Fruit fly (Drosophila melanogaster) whole organism, embryonic: ENCODE data around the gene Glt.

ENCODE experiments used
- B-H2 ChIP-seq: fragments of 200-800 bp; sonication (Bioruptor generic); optimal IDR thresholded peaks from 2 replicates; lab custom pipeline; 2018; ENCODE audit warnings: missing biosample characterization, mild to moderate bottlenecking, missing genetic modification characterization
- Bdp1 ChIP-seq: fragments of 200-800 bp; sonication (Bioruptor generic); optimal IDR thresholded peaks from 3 replicates; lab custom pipeline; 2016; ENCODE audit warnings: missing biosample characterization, missing genetic modification characterization
- CG10543 ChIP-seq: fragments of 200-800 bp; sonication (Bioruptor generic); optimal IDR thresholded peaks from 3 replicates; lab custom pipeline; 2017; ENCODE audit warnings: missing biosample characterization, mild to moderate bottlenecking, missing genetic modification characterization, moderate library complexity
- CG12219 ChIP-seq: fragments of 200-800 bp; sonication (Bioruptor generic); optimal IDR thresholded peaks from 3 replicates; lab custom pipeline; 2018; ENCODE audit warnings: missing biosample characterization, mild to moderate bottlenecking, missing genetic modification characterization
- CG12744 ChIP-seq: fragments of 200-800 bp; sonication (Bioruptor generic); optimal IDR thresholded peaks from 2 replicates; lab custom pipeline; 2016; ENCODE audit warnings: missing biosample characterization, missing genetic modification characterization
- CG12942 ChIP-seq: fragments of 200-800 bp; sonication (Bioruptor generic); optimal IDR thresholded peaks from 3 replicates; lab custom pipeline; 2016; ENCODE audit warnings: missing biosample characterization, missing genetic modification characterization
- CG14441 ChIP-seq: fragments of 200-800 bp; sonication (Bioruptor generic); IDR thresholded peaks from 2 replicates; pipeline ENCODE4 v1.3.6; 2022; ENCODE audit warnings: missing biosample characterization, missing genetic modification characterization
- CG15011 ChIP-seq: fragments of 200-800 bp; sonication (Bioruptor generic); optimal IDR thresholded peaks from 3 replicates; lab custom pipeline; 2018; ENCODE audit warnings: missing biosample characterization, mild to moderate bottlenecking, missing genetic modification characterization
- CG1602 ChIP-seq: fragments of 200-800 bp; sonication (Bioruptor generic); optimal IDR thresholded peaks from 3 replicates; lab custom pipeline; 2016; ENCODE audit warnings: missing biosample characterization, missing genetic modification characterization
- CG1603 ChIP-seq: fragments of 200-800 bp; sonication (Bioruptor generic); optimal IDR thresholded peaks from 2 replicates; lab custom pipeline; 2019; ENCODE audit warnings: missing biosample characterization, mild to moderate bottlenecking, missing genetic modification characterization, moderate library complexity
- CG17328 ChIP-seq: fragments of 200-800 bp; sonication (Bioruptor generic); IDR thresholded peaks from 2 replicates; pipeline ENCODE4 v1.3.6; 2022; ENCODE audit warnings: missing biosample characterization, missing genetic modification characterization
- CG2129 ChIP-seq: fragments of 200-800 bp; sonication (Bioruptor generic); IDR thresholded peaks from 2 replicates; pipeline ENCODE4 v1.3.6; 2022; ENCODE audit warnings: missing biosample characterization, missing genetic modification characterization; ENCODE audit not compliant: partially characterized antibody
- CG3407 ChIP-seq: fragments of 200-800 bp; sonication (Bioruptor generic); optimal IDR thresholded peaks from 2 replicates; lab custom pipeline; 2018; ENCODE audit warnings: missing biosample characterization, mild to moderate bottlenecking, missing genetic modification characterization
- CG3995 ChIP-seq: fragments of 200-800 bp; sonication (Bioruptor generic); optimal IDR thresholded peaks from 3 replicates; lab custom pipeline; 2016; ENCODE audit warnings: missing biosample characterization, missing genetic modification characterization
- CG4424 ChIP-seq: fragments of 200-800 bp; sonication (Bioruptor generic); optimal IDR thresholded peaks from 3 replicates; lab custom pipeline; 2016; ENCODE audit warnings: missing biosample characterization, missing genetic modification characterization
- CG7987 ChIP-seq: fragments of 200-800 bp; sonication (Bioruptor generic); optimal IDR thresholded peaks from 2 replicates; lab custom pipeline; 2018; ENCODE audit warnings: missing biosample characterization, mild to moderate bottlenecking, missing genetic modification characterization, moderate library complexity
- CG8290 ChIP-seq, 3 experiments: fragments of 200-800 bp; sonication (Bioruptor generic); optimal IDR thresholded peaks; 2 replicates each; lab custom pipeline; 2016 to 2019; ENCODE audit warnings: missing biosample characterization in 3 of 3, missing genetic modification characterization in 3 of 3, mild to moderate bottlenecking in 2 of 3, moderate library complexity in 1 of 3
- CG8944 ChIP-seq: fragments of 200-800 bp; sonication (Bioruptor generic); optimal IDR thresholded peaks from 3 replicates; lab custom pipeline; 2016; ENCODE audit warnings: missing biosample characterization, missing genetic modification characterization
- D19A ChIP-seq: fragments of 200-800 bp; optimal IDR thresholded peaks from 3 replicates; lab custom pipeline; 2019; ENCODE audit warnings: missing biosample characterization, mild to moderate bottlenecking, missing genetic modification characterization, moderate library complexity
- Dll ChIP-seq: fragments of 200-800 bp; sonication (Bioruptor generic); IDR thresholded peaks from 4 replicates; pipeline ENCODE4 v1.3.6; 2022; ENCODE audit warnings: missing biosample characterization, missing genetic modification characterization; ENCODE audit not compliant: partially characterized antibody
- Dp ChIP-seq: fragments of 200-800 bp; sonication (Bioruptor generic); optimal IDR thresholded peaks from 2 replicates; lab custom pipeline; 2018; ENCODE audit warnings: missing biosample characterization, mild to moderate bottlenecking, missing genetic modification characterization, moderate library complexity
- Gug ChIP-seq: fragments of 200-800 bp; sonication (Bioruptor generic); IDR thresholded peaks from 4 replicates; pipeline ENCODE4 v1.3.6; 2022; ENCODE audit warnings: missing biosample characterization, missing genetic modification characterization
- Hmr ChIP-seq: fragments of 200-800 bp; sonication (Bioruptor generic); optimal IDR thresholded peaks from 3 replicates; lab custom pipeline; 2017; ENCODE audit warnings: mild to moderate bottlenecking, missing biosample characterization, missing genetic modification reagents, missing genetic modification characterization
- Lhr ChIP-seq: fragments of 200-800 bp; sonication (Bioruptor generic); optimal IDR thresholded peaks from 3 replicates; lab custom pipeline; 2017; ENCODE audit warnings: mild to moderate bottlenecking, missing biosample characterization, missing genetic modification reagents, missing genetic modification characterization
- Nf-YC ChIP-seq: fragments of 200-800 bp; optimal IDR thresholded peaks from 3 replicates; lab custom pipeline; 2019; ENCODE audit warnings: missing biosample characterization, mild to moderate bottlenecking, missing genetic modification characterization, moderate library complexity
- Pdp1 ChIP-seq, 2 experiments: fragments of 200-800 bp; sonication (Bioruptor generic); optimal IDR thresholded peaks; 3 replicates each; lab custom pipeline; 2016; ENCODE audit warnings: missing biosample characterization in 2 of 2, missing genetic modification characterization in 2 of 2, mild to moderate bottlenecking in 1 of 2, moderate library complexity in 1 of 2
- Trl ChIP-seq, 3 experiments: fragments of >200 bp in 2 of 3; fragments of 200-800 bp in 1 of 3; sonication (Bioruptor generic) in 1 of 3; optimal IDR thresholded peaks; 2 replicates in 1 of 3; 3 replicates in 2 of 3; lab custom pipeline; 2016 to 2017; ENCODE audit warnings: missing biosample characterization in 1 of 3, missing genetic modification characterization in 1 of 3
- abd-A ChIP-seq: fragments of 200-800 bp; sonication (Bioruptor generic); optimal IDR thresholded peaks from 3 replicates; lab custom pipeline; 2019; ENCODE audit warnings: missing biosample characterization, mild to moderate bottlenecking, missing genetic modification characterization, moderate library complexity
- chinmo ChIP-seq: fragments of 200-800 bp; sonication (Bioruptor generic); IDR thresholded peaks from 4 replicates; pipeline ENCODE4 v1.3.6; 2022; ENCODE audit warnings: missing biosample characterization, missing genetic modification characterization; ENCODE audit not compliant: partially characterized antibody
- ci ChIP-seq: fragments of 200-800 bp; sonication (Bioruptor generic); IDR thresholded peaks from 3 replicates; pipeline ENCODE4 v1.3.6; 2022; ENCODE audit warnings: missing biosample characterization, missing genetic modification characterization
- danr ChIP-seq: fragments of 200-800 bp; sonication (Bioruptor generic); IDR thresholded peaks from 2 replicates; pipeline ENCODE4 v1.3.6; 2022; ENCODE audit warnings: missing biosample characterization, missing genetic modification characterization
- disco-r ChIP-seq: fragments of 200-800 bp; sonication (Bioruptor generic); optimal IDR thresholded peaks from 2 replicates; lab custom pipeline; 2016; ENCODE audit warnings: missing biosample characterization, missing genetic modification characterization
- gem ChIP-seq: fragments of 200-800 bp; sonication (Bioruptor generic); optimal IDR thresholded peaks from 2 replicates; lab custom pipeline; 2019; ENCODE audit warnings: missing biosample characterization, mild to moderate bottlenecking, missing genetic modification characterization, moderate library complexity
- knrl ChIP-seq: fragments of 200-800 bp; sonication (Bioruptor generic); IDR thresholded peaks from 3 replicates; pipeline ENCODE4 v1.3.6; 2022; ENCODE audit warnings: missing biosample characterization, missing genetic modification characterization; ENCODE audit not compliant: partially characterized antibody
- lbe ChIP-seq: fragments of 200-800 bp; sonication (Bioruptor generic); optimal IDR thresholded peaks from 2 replicates; lab custom pipeline; 2016; ENCODE audit warnings: missing biosample characterization, mild to moderate bottlenecking, missing genetic modification characterization
- luna ChIP-seq: fragments of 200-800 bp; sonication (Bioruptor generic); optimal IDR thresholded peaks from 2 replicates; lab custom pipeline; 2016; ENCODE audit warnings: missing biosample characterization, missing genetic modification characterization
- mam ChIP-seq: fragments of 200-800 bp; sonication (Bioruptor generic); optimal IDR thresholded peaks from 3 replicates; lab custom pipeline; 2016; ENCODE audit warnings: missing biosample characterization, missing genetic modification characterization
- nom ChIP-seq: fragments of 200-800 bp; sonication (Bioruptor generic); optimal IDR thresholded peaks from 2 replicates; lab custom pipeline; 2017; ENCODE audit warnings: missing biosample characterization, missing genetic modification characterization, mild to moderate bottlenecking, moderate library complexity, missing genetic modification reagents
- pb ChIP-seq: fragments of 200-800 bp; sonication (Bioruptor generic); optimal IDR thresholded peaks from 3 replicates; lab custom pipeline; 2016; ENCODE audit warnings: missing biosample characterization, missing genetic modification characterization
- pros ChIP-seq: fragments of 200-800 bp; sonication (Bioruptor generic); optimal IDR thresholded peaks from 3 replicates; lab custom pipeline; 2019; ENCODE audit warnings: missing biosample characterization, mild to moderate bottlenecking, missing genetic modification characterization, moderate library complexity
- rib ChIP-seq: fragments of 200-800 bp; sonication (Bioruptor generic); IDR thresholded peaks from 2 replicates; pipeline ENCODE4 v1.3.6; 2022; ENCODE audit warnings: missing biosample characterization, missing genetic modification characterization
- sd ChIP-seq: fragments of 200-800 bp; sonication (Bioruptor generic); optimal IDR thresholded peaks from 3 replicates; lab custom pipeline; 2018; ENCODE audit warnings: missing biosample characterization, mild to moderate bottlenecking, missing genetic modification characterization, moderate library complexity
- sens ChIP-seq: fragments of 200-800 bp; sonication (Bioruptor generic); peaks from one replicate; lab custom pipeline; 2016; ENCODE audit warnings: missing biosample characterization, missing genetic modification characterization
- tx ChIP-seq: fragments of 200-800 bp; sonication (Bioruptor generic); optimal IDR thresholded peaks from 2 replicates; lab custom pipeline; 2016; ENCODE audit warnings: missing biosample characterization, missing genetic modification characterization
- unpg ChIP-seq: fragments of 200-800 bp; sonication (Bioruptor generic); optimal IDR thresholded peaks from 3 replicates; lab custom pipeline; 2018; ENCODE audit warnings: missing biosample characterization, mild to moderate bottlenecking, missing genetic modification characterization, moderate library complexity
- z ChIP-seq: fragments of 200-800 bp; sonication (Bioruptor generic); IDR thresholded peaks from 3 replicates; pipeline ENCODE4 v1.3.6; 2022; ENCODE audit warnings: missing biosample characterization, missing genetic modification characterization

The Glt gene

DNA sequence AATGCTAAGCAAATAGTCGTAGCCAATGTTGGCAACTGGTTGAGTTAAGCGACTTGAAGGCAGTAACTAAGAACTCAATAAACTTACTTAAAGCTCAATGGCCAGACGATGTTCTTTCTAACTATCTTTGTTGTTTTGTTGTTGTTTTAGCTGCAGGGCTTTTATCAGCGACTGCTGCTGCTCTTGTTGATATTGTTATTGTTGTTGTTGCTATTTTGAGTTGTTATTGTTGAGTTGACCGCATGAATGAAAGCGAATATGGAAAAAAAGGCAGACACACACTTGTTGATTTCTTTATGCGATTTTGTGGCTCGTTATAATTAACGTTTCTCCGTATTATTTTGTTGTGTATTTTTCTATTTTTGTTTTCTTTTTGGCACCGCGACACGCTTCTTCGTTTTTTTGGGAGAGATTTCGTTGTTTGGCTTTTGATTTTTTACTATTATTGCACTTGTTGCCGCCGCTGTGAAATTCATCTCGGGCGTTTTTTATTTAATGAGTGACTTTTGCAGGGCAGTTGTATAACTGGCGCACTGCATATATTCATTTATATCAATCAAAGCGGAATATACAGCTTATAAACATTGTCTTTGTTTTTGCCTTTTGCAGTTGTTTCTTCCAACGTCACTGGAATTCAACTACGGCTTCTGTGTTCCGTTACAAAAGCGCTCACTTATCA is 36.0 kb downstream of the Glt start (continued):
- TF ChIP-seq pros (GFP tag; lab: Kevin White, UChicago), result no peak
- TF ChIP-seq danr (GFP tag; lab: Robert Waterston, UW), result no peak
- TF ChIP-seq CG15011 (GFP tag; lab: Kevin White, UChicago), result no peak
- TF ChIP-seq CG1602 (GFP tag; lab: Kevin White, UChicago), result no peak
- no peak for TF ChIP-seq Bdp1 (GFP tag; lab: Kevin White, UChicago)
- no peak for TF ChIP-seq CG12744 (GFP tag; lab: Kevin White, UChicago)
- no peak for TF ChIP-seq CG3407 (GFP tag; lab: Kevin White, UChicago)
- TF ChIP-seq sens (GFP tag; lab: Kevin White, UChicago), result peak; percentile 64
- TF ChIP-seq lbe (GFP tag; lab: Kevin White, UChicago), result peak; percentile 21

DNA sequence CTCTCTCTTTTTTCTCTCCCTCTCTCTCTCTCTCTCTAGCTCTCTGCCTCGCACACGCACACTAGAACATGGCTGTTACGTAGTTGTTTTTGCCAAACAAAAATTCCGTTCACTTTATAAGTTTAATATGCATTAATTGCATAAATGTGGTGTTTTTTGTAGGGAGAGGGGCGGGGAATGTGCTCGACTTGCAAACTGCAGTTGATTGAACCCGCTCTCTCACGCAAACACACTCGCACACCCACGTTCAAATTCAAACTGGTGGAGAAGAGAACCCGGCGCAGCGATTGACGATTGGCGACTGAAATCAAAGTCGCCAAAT is 36.5 kb downstream of the Glt start:
- no peak for TF ChIP-seq Dll (GFP tag; lab: Robert Waterston, UW)
- TF ChIP-seq z (GFP tag; lab: Robert Waterston, UW), result peak; percentile 57; the same call in 1 of the 3 replicates
- TF ChIP-seq Dp, result no peak
- TF ChIP-seq Trl (optimal IDR thresholded peaks at IDR 0.05; lab: Kevin White, UChicago), result peak; percentile 77 to 94
- no peak for TF ChIP-seq Trl (GFP tag; optimal IDR thresholded peaks at IDR 0.05; lab: Kevin White, UChicago)
- peak; percentile 38 for TF ChIP-seq CG10543 (GFP tag; lab: Kevin White, UChicago)
- TF ChIP-seq sd (tag; lab: Kevin White, UChicago), result peak; percentile 32
- TF ChIP-seq Pdp1 (GFP tag; optimal IDR thresholded peaks at IDR 0.05; lab: Kevin White, UChicago), result peak in 1 of 2 experiments; percentile 87
- TF ChIP-seq CG8944 (GFP tag; lab: Kevin White, UChicago), result no peak
- TF ChIP-seq nom (GFP tag; lab: Kevin White, UChicago), result peak; percentile 38

DNA sequence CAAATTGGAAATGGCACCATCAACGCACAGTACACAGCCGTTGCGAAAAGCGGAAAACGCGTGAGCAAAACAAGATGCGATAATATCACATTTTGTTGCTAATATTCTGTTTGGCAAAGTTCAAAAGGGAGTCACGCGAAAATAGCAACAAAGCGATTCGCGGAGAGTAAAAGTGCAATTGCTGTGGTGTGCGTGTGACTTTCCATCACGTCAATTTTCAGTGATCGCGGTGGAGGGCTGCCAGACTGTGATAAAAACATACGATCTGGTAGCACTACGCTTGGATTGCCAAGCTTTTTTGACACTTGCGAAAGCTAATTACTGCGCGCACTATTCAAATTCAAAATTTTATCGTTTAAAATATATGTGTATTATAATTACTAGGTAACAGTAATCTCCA is 36.9 kb downstream of the Glt start, which contains the start of gene Hnf4:
Gene Hnf4 (minus strand): TSS at position 199 of the 400 bp plus-strand sequence.
- TF ChIP-seq disco-r, result no peak
- no peak for TF ChIP-seq CG4424 (GFP tag; lab: Kevin White, UChicago)
- TF ChIP-seq CG12744 (GFP tag; lab: Kevin White, UChicago), result peak; percentile 14
- peak; percentile 72; the same call in 2 of the 4 replicates for TF ChIP-seq chinmo (GFP tag; lab: Robert Waterston, UW)
- no peak for TF ChIP-seq unpg (GFP tag; lab: Kevin White, UChicago)
- TF ChIP-seq D19A, result no peak
- TF ChIP-seq ci (GFP tag; lab: Robert Waterston, UW), result 0 out of 3 replicates have a peak, but pooled peaks have one; percentile 21
- TF ChIP-seq mam (GFP tag; lab: Kevin White, UChicago), result no peak
- TF ChIP-seq pb (GFP tag; lab: Kevin White, UChicago), result no peak
- TF ChIP-seq CG17328 (GFP tag; lab: Robert Waterston, UW), result no peak
- TF ChIP-seq rib, result peak; percentile 70
- TF ChIP-seq Hmr (GFP tag; lab: Kevin White, UChicago), result peak; percentile 18
- peak; percentile 39 for TF ChIP-seq Lhr (GFP tag; lab: Kevin White, UChicago)
- no peak for TF ChIP-seq CG8290 (GFP tag; optimal IDR thresholded peaks at IDR 0.05; lab: Kevin White, UChicago)
- peak in 1 of 2 experiments; percentile 30 for TF ChIP-seq CG8290 (tag; optimal IDR thresholded peaks at IDR 0.05; lab: Kevin White, UChicago)
- peak; percentile 6 for TF ChIP-seq CG7987 (GFP tag; lab: Kevin White, UChicago)
- peak; percentile 53 for TF ChIP-seq CG3995 (GFP tag; lab: Kevin White, UChicago)
- no peak for TF ChIP-seq gem
- no peak for TF ChIP-seq CG12219 (GFP tag; lab: Kevin White, UChicago)
- TF ChIP-seq Nf-YC (tag; lab: Kevin White, UChicago), result no peak
- no peak for TF ChIP-seq abd-A
- TF ChIP-seq knrl (GFP tag; lab: Robert Waterston, UW), result no peak; the same call in 2 of the 3 replicates
- peak; percentile 40 for TF ChIP-seq CG1603
- no peak for TF ChIP-seq B-H2 (GFP tag; lab: Kevin White, UChicago)
- no peak for TF ChIP-seq CG2129 (GFP tag; lab: Robert Waterston, UW)
- TF ChIP-seq tx (GFP tag; lab: Kevin White, UChicago), result no peak
- no peak for TF ChIP-seq luna (GFP tag; lab: Kevin White, UChicago)
- no peak for TF ChIP-seq Gug (GFP tag; lab: Robert Waterston, UW)
- no peak for TF ChIP-seq CG14441 (GFP tag; lab: Robert Waterston, UW)
- TF ChIP-seq CG12942 (GFP tag; lab: Kevin White, UChicago), result no peak
